Fruit fly (Drosophila melanogaster) whole organism: ENCODE data around the gene CG33288.

Experiments
- CG8478 ChIP-seq: fragments of >200 bp; optimal IDR thresholded peaks from 2 replicates; lab custom pipeline; 2018; ENCODE audit warnings: inconsistent platforms
- Dll ChIP-seq: fragments of >200 bp; optimal IDR thresholded peaks from 2 replicates; lab custom pipeline; 2017
- EcR ChIP-seq, 2 experiments: fragments of >200 bp; optimal IDR thresholded peaks; 2 replicates each; lab custom pipeline; 2017; ENCODE audit warnings: missing biosample characterization in 2 of 2, missing genetic modification characterization in 2 of 2, missing genetic modification reagents in 2 of 2
- pan ChIP-seq: fragments of >200 bp; optimal IDR thresholded peaks from 2 replicates; lab custom pipeline; 2017
- usp ChIP-seq: fragments of >200 bp; optimal IDR thresholded peaks from 2 replicates; lab custom pipeline; 2017; ENCODE audit warnings: missing biosample characterization, missing genetic modification characterization, mixed read lengths

- TF ChIP-seq EcR (GFP tag; optimal IDR thresholded peaks at IDR 0.05; lab: Kevin White, UChicago) (no peak), CG8478 (lab: Kevin White, UChicago) (no peak), usp (no peak), pan (lab: Kevin White, UChicago) (no peak), Dll (lab: Kevin White, UChicago) (no peak)
These were observed 26.0 kb downstream of the CG33288 start for dm6 chr3L:21453623-21454022.
